Fruit fly (Drosophila melanogaster): ENCODE data around the gene wam.

Gene wam

DNA sequence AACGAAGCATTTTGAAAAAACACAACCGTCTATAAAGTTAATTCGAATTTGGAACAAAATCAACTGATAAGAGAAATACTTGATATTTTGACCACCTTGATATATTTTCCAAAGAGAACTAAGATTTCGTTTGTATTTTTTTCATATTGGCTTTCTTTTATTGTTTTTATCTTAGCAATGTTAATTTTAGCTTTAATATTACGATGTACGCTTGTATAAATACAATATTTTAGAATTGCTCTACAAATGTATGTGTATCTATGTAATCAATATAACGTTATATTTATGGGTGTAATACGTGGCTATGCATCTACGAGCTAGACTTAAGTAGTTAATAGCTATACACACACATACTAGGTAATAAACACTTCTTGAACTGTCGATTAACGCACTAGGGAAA, 2.2 kb upstream of the wam start, which contains the start of gene bb8:
Gene bb8 (minus strand): TSS at position 101 of the 400 bp plus-strand sequence.
- no peak for TF ChIP-seq Dfd (GFP tag; optimal IDR thresholded peaks at IDR 0.05)
- no peak for TF ChIP-seq h (GFP tag; optimal IDR thresholded peaks at IDR 0.05)
- TF ChIP-seq lola (GFP tag; optimal IDR thresholded peaks at IDR 0.05) = no peak
- TF ChIP-seq Dif (GFP tag; optimal IDR thresholded peaks at IDR 0.05; ENCODE audit: partially characterized antibody) = no peak
- TF ChIP-seq CG32264 (GFP tag; optimal IDR thresholded peaks at IDR 0.05) = no peak
- no peak for TF ChIP-seq Hr78 (GFP tag; optimal IDR thresholded peaks at IDR 0.05)
- no peak for TF ChIP-seq Hnf4 (GFP tag; optimal IDR thresholded peaks at IDR 0.05)
- TF ChIP-seq HLH106 (tag; optimal IDR thresholded peaks at IDR 0.05) = no peak
- TF ChIP-seq br (GFP tag; optimal IDR thresholded peaks at IDR 0.05) = no peak
- TF ChIP-seq rgr (GFP tag; optimal IDR thresholded peaks at IDR 0.05) = no peak
- TF ChIP-seq fru (GFP tag; optimal IDR thresholded peaks at IDR 0.05) = no peak
- TF ChIP-seq dl (GFP tag; optimal IDR thresholded peaks at IDR 0.05; ENCODE audit: insufficient read depth in 1 of 2, partially characterized antibody in 2 of 2) = no peak
- no peak for TF ChIP-seq Hr83 (GFP tag; optimal IDR thresholded peaks at IDR 0.05; ENCODE audit: poor library complexity, severe bottlenecking)
- TF ChIP-seq dmrt93B (GFP tag; optimal IDR thresholded peaks at IDR 0.05) = no peak
- no peak for TF ChIP-seq sage (GFP tag; optimal IDR thresholded peaks at IDR 0.05)

DNA sequence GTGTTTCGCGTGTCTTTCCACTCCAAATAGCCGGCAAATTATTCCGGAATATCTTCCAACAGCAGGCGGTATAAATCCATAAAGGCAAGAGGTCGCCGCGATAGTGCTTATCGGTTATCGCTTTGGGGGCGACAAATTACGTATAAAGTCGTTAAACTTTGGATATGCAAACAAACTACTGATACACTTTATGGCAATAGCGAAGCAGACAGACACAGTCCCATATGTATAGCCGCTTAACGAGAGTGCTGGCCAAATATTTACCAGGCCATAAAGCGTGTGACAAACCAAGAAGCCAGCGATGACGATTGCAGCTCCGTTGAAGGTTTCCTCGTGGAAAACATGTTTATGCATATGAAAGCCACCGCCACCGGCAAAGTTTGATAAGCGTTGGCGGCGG, 3.6 kb downstream of the wam start:
- TF ChIP-seq Abd-B (GFP tag; optimal IDR thresholded peaks at IDR 0.05) (no peak), Hr83 (GFP tag; optimal IDR thresholded peaks at IDR 0.05; ENCODE audit: poor library complexity, severe bottlenecking) (no peak), brk (GFP tag; optimal IDR thresholded peaks at IDR 0.05) (no peak), psq (GFP tag; optimal IDR thresholded peaks at IDR 0.05) (no peak), CG9705 (GFP tag; optimal IDR thresholded peaks at IDR 0.05) (no peak), h (GFP tag; optimal IDR thresholded peaks at IDR 0.05) (no peak), Mio (GFP tag; optimal IDR thresholded peaks at IDR 0.05) (no peak), GATAd (GFP tag; optimal IDR thresholded peaks at IDR 0.05) (no peak), Jra (GFP tag; optimal IDR thresholded peaks at IDR 0.05) (no peak)

DNA sequence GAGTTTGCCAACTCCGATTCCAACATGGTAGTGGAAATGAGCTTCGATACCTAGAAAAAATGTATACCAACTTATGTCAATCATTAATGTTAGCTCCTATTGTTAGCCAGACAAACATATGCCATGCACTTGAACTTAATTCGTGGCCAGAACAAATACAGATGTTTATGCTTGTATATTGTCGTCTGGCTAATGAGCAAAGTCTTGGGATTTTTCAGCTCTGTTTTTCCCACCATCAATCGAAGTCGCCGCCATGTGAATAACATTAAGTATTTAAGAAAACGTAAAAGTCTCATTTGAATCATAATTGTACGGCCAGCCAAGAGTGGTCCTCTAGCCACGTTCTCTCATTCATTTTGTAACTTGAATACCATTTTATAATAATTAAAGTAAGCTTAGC, 4.1 kb downstream of the wam start, which contains the start of gene CG6763:
Gene CG6763 (plus strand): TSS at position 301 of the 400 bp plus-strand sequence.
- TF ChIP-seq Jra (GFP tag; optimal IDR thresholded peaks at IDR 0.05) (no peak), jim (GFP tag; optimal IDR thresholded peaks at IDR 0.05) (no peak), Hr83 (GFP tag; optimal IDR thresholded peaks at IDR 0.05; ENCODE audit: poor library complexity, severe bottlenecking) (no peak), fru (GFP tag; optimal IDR thresholded peaks at IDR 0.05) (no peak), dmrt93B (GFP tag; optimal IDR thresholded peaks at IDR 0.05) (no peak), br (GFP tag; optimal IDR thresholded peaks at IDR 0.05) (no peak), dsf (GFP tag; optimal IDR thresholded peaks at IDR 0.05; ENCODE audit: borderline replicate concordance) (no peak), pan (optimal IDR thresholded peaks at IDR 0.05) (no peak), psq (GFP tag; optimal IDR thresholded peaks at IDR 0.05) (no peak), tai (GFP tag; optimal IDR thresholded peaks at IDR 0.05) (no peak), dl (GFP tag; optimal IDR thresholded peaks at IDR 0.05; ENCODE audit: insufficient read depth in 1 of 2, partially characterized antibody in 2 of 2) (no peak), rgr (GFP tag; optimal IDR thresholded peaks at IDR 0.05) (no peak), GATAd (GFP tag; optimal IDR thresholded peaks at IDR 0.05) (no peak), Rel (GFP tag; optimal IDR thresholded peaks at IDR 0.05) (no peak), Rel (tag; optimal IDR thresholded peaks at IDR 0.05) (no peak), foxo (GFP tag; optimal IDR thresholded peaks at IDR 0.05) (no peak), Hnf4 (GFP tag; optimal IDR thresholded peaks at IDR 0.05) (no peak), h (GFP tag; optimal IDR thresholded peaks at IDR 0.05) (no peak), ey (GFP tag; optimal IDR thresholded peaks at IDR 0.05) (no peak), usp (GFP tag; optimal IDR thresholded peaks at IDR 0.05) (no peak)

DNA sequence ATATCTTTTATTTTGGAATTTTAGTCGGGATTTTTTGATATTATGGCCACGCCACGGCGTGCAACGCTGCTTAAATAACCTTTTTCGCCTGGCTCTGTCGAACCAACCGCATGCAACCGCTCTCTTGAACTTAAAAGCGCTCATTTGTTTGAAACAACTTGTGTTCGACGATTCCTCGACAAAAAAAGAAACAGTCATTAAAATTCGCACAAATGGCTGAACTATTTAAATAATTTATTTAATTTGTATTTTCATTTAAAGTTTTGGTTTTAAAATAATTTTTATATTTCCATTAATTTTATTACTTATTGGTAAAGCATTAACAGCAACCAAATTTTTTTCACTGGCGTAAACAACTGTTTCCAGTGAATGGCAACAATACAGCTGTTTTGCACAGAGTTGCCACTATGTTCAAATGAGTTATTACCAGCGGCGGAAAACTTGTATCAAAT, 7.0 kb downstream of the wam start, which contains the start of the genes orb and Cdc16:
Gene orb (minus strand): TSS at position 51 of the 452 bp plus-strand sequence.
Gene Cdc16 (plus strand): TSS at position 396 of the 452 bp plus-strand sequence.
- TF ChIP-seq Rel (GFP tag; optimal IDR thresholded peaks at IDR 0.05) = peak; percentile 71
- TF ChIP-seq Rel (tag; optimal IDR thresholded peaks at IDR 0.05) = no peak
- peak; percentile 95 for TF ChIP-seq Hr83 (GFP tag; optimal IDR thresholded peaks at IDR 0.05; ENCODE audit: poor library complexity, severe bottlenecking)
- TF ChIP-seq Abd-B (GFP tag; optimal IDR thresholded peaks at IDR 0.05) = no peak
- peak; percentile 64 for TF ChIP-seq dsf (GFP tag; optimal IDR thresholded peaks at IDR 0.05; ENCODE audit: borderline replicate concordance)
- no peak for TF ChIP-seq lola (GFP tag; optimal IDR thresholded peaks at IDR 0.05)
- no peak for TF ChIP-seq woc (GFP tag; optimal IDR thresholded peaks at IDR 0.05)
- no peak for TF ChIP-seq br (GFP tag; optimal IDR thresholded peaks at IDR 0.05)
- no peak for TF ChIP-seq Vsx2 (GFP tag; optimal IDR thresholded peaks at IDR 0.05; ENCODE audit: partially characterized antibody)
- no peak for TF ChIP-seq pan (optimal IDR thresholded peaks at IDR 0.05)
- TF ChIP-seq sage (GFP tag; optimal IDR thresholded peaks at IDR 0.05) = no peak
- TF ChIP-seq Hr78 (GFP tag; optimal IDR thresholded peaks at IDR 0.05) = no peak
- TF ChIP-seq foxo (GFP tag; optimal IDR thresholded peaks at IDR 0.05) = peak in 1 of 2 experiments; percentile 93
- no peak for TF ChIP-seq tai (GFP tag; optimal IDR thresholded peaks at IDR 0.05)
- TF ChIP-seq Sp1 (GFP tag; optimal IDR thresholded peaks at IDR 0.05) = peak; percentile 87
- no peak for TF ChIP-seq Dfd (GFP tag; optimal IDR thresholded peaks at IDR 0.05)
- no peak for TF ChIP-seq Hnf4 (GFP tag; optimal IDR thresholded peaks at IDR 0.05)
- peak; percentile 85 for TF ChIP-seq fru (GFP tag; optimal IDR thresholded peaks at IDR 0.05)
- TF ChIP-seq Jra (GFP tag; optimal IDR thresholded peaks at IDR 0.05) = peak; percentile 76
- peak; percentile 83 for TF ChIP-seq sv (GFP tag; optimal IDR thresholded peaks at IDR 0.05)
- no peak for TF ChIP-seq Dif (GFP tag; optimal IDR thresholded peaks at IDR 0.05; ENCODE audit: partially characterized antibody)
- TF ChIP-seq h (GFP tag; optimal IDR thresholded peaks at IDR 0.05) = peak; percentile 88
- TF ChIP-seq dmrt93B (GFP tag; optimal IDR thresholded peaks at IDR 0.05) = peak; percentile 70
- no peak for TF ChIP-seq usp (GFP tag; optimal IDR thresholded peaks at IDR 0.05)
- TF ChIP-seq CrebA (GFP tag; optimal IDR thresholded peaks at IDR 0.05; ENCODE audit: borderline replicate concordance) = no peak
- peak; percentile 47 for TF ChIP-seq jim (GFP tag; optimal IDR thresholded peaks at IDR 0.05)
- TF ChIP-seq HLH106 (tag; optimal IDR thresholded peaks at IDR 0.05) = peak; percentile 91
- TF ChIP-seq GATAd (GFP tag; optimal IDR thresholded peaks at IDR 0.05) = peak; percentile 37
- TF ChIP-seq N (GFP tag; optimal IDR thresholded peaks at IDR 0.05) = no peak
- TF ChIP-seq CG32264 (GFP tag; optimal IDR thresholded peaks at IDR 0.05) = peak; percentile 1
- no peak for TF ChIP-seq brk (GFP tag; optimal IDR thresholded peaks at IDR 0.05)
- TF ChIP-seq Myc (optimal IDR thresholded peaks at IDR 0.05) = no peak
- peak; percentile 92 for TF ChIP-seq rgr (GFP tag; optimal IDR thresholded peaks at IDR 0.05)
